Worm (Caenorhabditis elegans) whole organism, early embryonic: ENCODE data around the gene sre-1.

Source experiments
- B0310.2 ChIP-seq: sonication (generic microtip); optimal IDR thresholded peaks from 2 replicates; lab custom pipeline; 2016; ENCODE audit warnings: mild to moderate bottlenecking, missing genetic modification characterization, missing compliant biosample characterization
- F13C5.2 ChIP-seq: sonication (generic microtip); optimal IDR thresholded peaks from 2 replicates; lab custom pipeline; 2017; ENCODE audit warnings: mild to moderate bottlenecking, missing genetic modification characterization, inconsistent platforms, missing compliant biosample characterization
- aly-1 ChIP-seq: sonication (generic microtip); optimal IDR thresholded peaks from 2 replicates; lab custom pipeline; 2016; ENCODE audit warnings: missing genetic modification characterization, missing compliant biosample characterization
- ama-1 ChIP-seq: fragments of 150-350 bp; optimal IDR thresholded peaks from 2 replicates; lab custom pipeline; 2014
- ceh-36 ChIP-seq: sonication (generic microtip); optimal IDR thresholded peaks from 2 replicates; lab custom pipeline; 2016; ENCODE audit warnings: missing genetic modification characterization, inconsistent platforms, missing compliant biosample characterization
- ets-7 ChIP-seq: sonication (generic microtip); optimal IDR thresholded peaks from 2 replicates; lab custom pipeline; 2016; ENCODE audit warnings: missing genotype, missing genetic modification characterization, missing compliant biosample characterization
- flt-1 ChIP-seq: fragments of 200-800 bp; sonication (Bioruptor generic); IDR thresholded peaks from 2 replicates; pipeline ENCODE4 v1.3.6; 2022; ENCODE audit warnings: missing genetic modification characterization, missing compliant biosample characterization
- hmbx-1 ChIP-seq: sonication (generic microtip); optimal IDR thresholded peaks from 2 replicates; lab custom pipeline; 2016; ENCODE audit warnings: mild to moderate bottlenecking, missing genetic modification characterization, missing compliant biosample characterization
- hnd-1 ChIP-seq: sonication (generic microtip); optimal IDR thresholded peaks from 2 replicates; lab custom pipeline; 2016; ENCODE audit warnings: missing genetic modification characterization, missing compliant biosample characterization
- pes-1 ChIP-seq: fragments of 200-800 bp; sonication (Bioruptor generic); IDR thresholded peaks from 2 replicates; pipeline ENCODE4 v1.3.6; 2022; ENCODE audit warnings: missing genetic modification reagents, missing genetic modification characterization, missing compliant biosample characterization
- scrt-1 ChIP-seq: fragments of 200-800 bp; sonication (Bioruptor generic); IDR thresholded peaks from 2 replicates; pipeline ENCODE4 v1.3.6; 2022; ENCODE audit warnings: missing genetic modification characterization, missing compliant biosample characterization
- tra-4 ChIP-seq: sonication (generic microtip); optimal IDR thresholded peaks from 2 replicates; lab custom pipeline; 2017; ENCODE audit warnings: missing genetic modification characterization, missing compliant biosample characterization

ce11 chrII:7720479-7720878 is 11.0 kb downstream of the sre-1 start:
- no peak for TF ChIP-seq ama-1 (lab: Kevin White, UChicago)
- TF ChIP-seq pes-1 (GFP tag; lab: Robert Waterston, UW), result no peak
- TF ChIP-seq hnd-1 (tag; lab: Kevin White, UChicago), result no peak
- TF ChIP-seq hmbx-1, result no peak
- no peak for TF ChIP-seq scrt-1 (GFP tag; lab: Robert Waterston, UW)
- no peak for TF ChIP-seq ets-7 (tag; lab: Kevin White, UChicago)
- no peak for TF ChIP-seq tra-4
- no peak for TF ChIP-seq B0310.2 (tag; lab: Kevin White, UChicago)
- TF ChIP-seq F13C5.2 (tag; lab: Kevin White, UChicago), result no peak
- no peak for TF ChIP-seq ceh-36 (tag; lab: Kevin White, UChicago)
- no peak for TF ChIP-seq flt-1 (GFP tag; lab: Robert Waterston, UW)
- TF ChIP-seq aly-1 (tag; lab: Kevin White, UChicago), result no peak
